Worm (Caenorhabditis elegans): Measurements from ENCODE around the gene K10G6.9.

The K10G6.9 gene

DNA sequence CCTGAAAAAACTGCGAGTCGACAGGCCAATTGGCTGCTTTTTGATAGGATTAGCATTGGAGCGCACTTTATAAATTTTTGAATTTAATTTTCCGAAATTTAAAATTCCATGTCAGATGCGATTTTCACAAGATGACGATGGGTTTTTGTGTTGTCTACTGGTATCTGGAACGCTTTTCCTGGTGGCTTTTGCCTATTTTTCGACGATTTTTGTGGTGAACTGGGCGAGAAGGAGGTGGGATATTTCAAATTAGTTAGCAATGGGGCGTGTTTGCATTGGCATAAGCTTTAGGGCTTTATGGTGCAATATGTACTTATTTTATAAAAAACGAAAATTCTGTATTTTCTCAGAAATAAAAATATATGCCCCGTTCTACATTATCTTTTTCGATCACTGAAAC, at the start of gene K10G6.9:
Gene K10G6.9, plus strand, starts transcription at position 110 of the 400 bp plus-strand sequence.
- TF ChIP-seq hnd-1 (tag; optimal IDR thresholded peaks at IDR 0.05) (no peak), tra-4 (tag; optimal IDR thresholded peaks at IDR 0.05) (no peak), flt-1 (GFP tag; IDR thresholded peaks at IDR 0.05) (no peak), scrt-1 (GFP tag; IDR thresholded peaks at IDR 0.05) (no peak), tbx-37 (GFP tag; conservative IDR thresholded peaks at IDR 0.05) (no peak)

DNA sequence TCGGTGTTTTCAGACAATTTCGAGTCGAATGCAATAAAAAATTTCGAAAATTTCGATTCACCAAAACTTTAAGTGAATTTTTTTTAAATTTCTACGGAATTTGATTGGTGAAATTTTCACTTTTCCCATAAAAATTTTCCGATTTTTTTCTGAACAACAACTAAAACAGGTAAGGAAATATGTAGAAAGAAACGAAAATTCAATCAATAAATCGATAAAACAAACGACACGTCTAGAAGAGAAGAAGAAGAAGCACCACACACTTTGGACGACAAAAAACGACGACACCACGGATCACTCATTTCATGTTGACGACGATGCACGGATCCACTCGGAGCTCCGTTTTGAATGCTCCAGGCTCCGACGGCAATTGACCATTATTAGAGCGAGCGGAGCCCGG, 49.4 kb upstream of the K10G6.9 start:
- TF ChIP-seq B0310.2 (tag; optimal IDR thresholded peaks at IDR 0.05) (no peak), pes-1 (GFP tag; IDR thresholded peaks at IDR 0.05) (no peak), ama-1 (optimal IDR thresholded peaks at IDR 0.05) (no peak), flt-1 (GFP tag; IDR thresholded peaks at IDR 0.05) (no peak), tbx-11 (GFP tag; IDR thresholded peaks at IDR 0.05) (no peak), sea-1 (GFP tag; conservative IDR thresholded peaks at IDR 0.05) (no peak), ceh-36 (tag; optimal IDR thresholded peaks at IDR 0.05) (no peak), aly-1 (tag; optimal IDR thresholded peaks at IDR 0.05) (no peak), tbx-37 (GFP tag; conservative IDR thresholded peaks at IDR 0.05) (no peak), tra-4 (tag; optimal IDR thresholded peaks at IDR 0.05) (no peak), scrt-1 (GFP tag; IDR thresholded peaks at IDR 0.05) (no peak), hmbx-1 (tag; optimal IDR thresholded peaks at IDR 0.05) (no peak)

DNA sequence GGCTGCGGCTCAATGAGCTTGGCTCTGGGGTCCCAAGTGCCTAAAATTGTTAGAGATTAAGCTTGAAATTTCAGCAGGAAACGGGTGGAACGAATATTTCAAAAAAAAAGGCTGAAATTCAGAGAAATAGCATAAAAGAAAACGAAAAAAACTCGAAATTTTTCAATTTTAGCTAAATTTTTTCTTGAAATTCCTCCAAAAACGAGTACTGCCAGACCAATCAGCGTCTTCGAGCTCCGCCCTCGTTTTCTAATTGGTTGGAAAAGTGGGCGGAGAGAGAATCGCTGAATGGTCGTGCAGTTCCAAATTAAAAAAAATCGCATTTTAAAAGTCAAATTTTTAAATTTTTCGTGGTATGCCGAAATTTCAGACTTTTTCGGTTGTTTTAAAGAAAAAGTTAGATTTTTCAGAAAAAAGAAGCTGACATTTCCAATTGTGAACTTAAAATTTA, 44.1 kb upstream of the K10G6.9 start, which contains the start of gene plpp-1.1:
Gene plpp-1.1, minus strand, starts transcription at position 51 of the 451 bp plus-strand sequence.
- TF ChIP-seq ama-1 (optimal IDR thresholded peaks at IDR 0.05) (no peak), pes-1 (GFP tag; IDR thresholded peaks at IDR 0.05) (no peak; the same call in 1 of the 2 replicates), aly-1 (tag; optimal IDR thresholded peaks at IDR 0.05) (no peak), tra-4 (tag; optimal IDR thresholded peaks at IDR 0.05) (no peak), F13C5.2 (tag; optimal IDR thresholded peaks at IDR 0.05) (no peak), hmg-4 (GFP tag; optimal IDR thresholded peaks at IDR 0.05) (no peak), ceh-13 (GFP tag; optimal IDR thresholded peaks at IDR 0.05) (no peak), hnd-1 (tag; optimal IDR thresholded peaks at IDR 0.05) (no peak), sea-1 (GFP tag; conservative IDR thresholded peaks at IDR 0.05) (no peak), flt-1 (GFP tag; IDR thresholded peaks at IDR 0.05) (no peak), tbx-11 (GFP tag; IDR thresholded peaks at IDR 0.05) (no peak), hmbx-1 (tag; optimal IDR thresholded peaks at IDR 0.05) (no peak), B0310.2 (tag; optimal IDR thresholded peaks at IDR 0.05) (no peak)

- TF ChIP-seq tbx-11 (GFP tag; IDR thresholded peaks at IDR 0.05) (no peak), scrt-1 (GFP tag; IDR thresholded peaks at IDR 0.05) (no peak), ets-7 (tag; optimal IDR thresholded peaks at IDR 0.05) (no peak)
Measured at ce11 chrII:3929446-3929845, 42.6 kb upstream of the K10G6.9 start.

ce11 chrII:3930478-3931182, 41.4 kb upstream of the K10G6.9 start:
- no peak for TF ChIP-seq tbx-11 (GFP tag; IDR thresholded peaks at IDR 0.05)
- no peak for TF ChIP-seq hmg-4 (GFP tag; optimal IDR thresholded peaks at IDR 0.05)
- TF ChIP-seq hmbx-1 (tag; optimal IDR thresholded peaks at IDR 0.05) = no peak
- TF ChIP-seq sea-1 (GFP tag; conservative IDR thresholded peaks at IDR 0.05) = no peak
- TF ChIP-seq ceh-36 (tag; optimal IDR thresholded peaks at IDR 0.05) = no peak
- TF ChIP-seq scrt-1 (GFP tag; IDR thresholded peaks at IDR 0.05) = no peak

ce11 chrII:3931230-3931629, 40.8 kb upstream of the K10G6.9 start:
- TF ChIP-seq F13C5.2 (tag; optimal IDR thresholded peaks at IDR 0.05) = no peak
- TF ChIP-seq flt-1 (GFP tag; IDR thresholded peaks at IDR 0.05) = no peak
- TF ChIP-seq tbx-11 (GFP tag; IDR thresholded peaks at IDR 0.05) = no peak
- no peak for TF ChIP-seq hmbx-1 (tag; optimal IDR thresholded peaks at IDR 0.05)
- no peak for TF ChIP-seq ceh-13 (GFP tag; optimal IDR thresholded peaks at IDR 0.05)
- TF ChIP-seq hmg-4 (GFP tag; optimal IDR thresholded peaks at IDR 0.05) = no peak
- no peak for TF ChIP-seq pes-1 (GFP tag; IDR thresholded peaks at IDR 0.05)
- TF ChIP-seq hnd-1 (tag; optimal IDR thresholded peaks at IDR 0.05) = no peak
- no peak for TF ChIP-seq scrt-1 (GFP tag; IDR thresholded peaks at IDR 0.05)

- TF ChIP-seq tbx-11 (GFP tag; IDR thresholded peaks at IDR 0.05) = no peak
- TF ChIP-seq F13C5.2 (tag; optimal IDR thresholded peaks at IDR 0.05) = no peak
- TF ChIP-seq hmbx-1 (tag; optimal IDR thresholded peaks at IDR 0.05) = no peak
- no peak for TF ChIP-seq hmg-4 (GFP tag; optimal IDR thresholded peaks at IDR 0.05)
- no peak for TF ChIP-seq ama-1 (optimal IDR thresholded peaks at IDR 0.05)
- TF ChIP-seq scrt-1 (GFP tag; IDR thresholded peaks at IDR 0.05) = no peak
- TF ChIP-seq aly-1 (tag; optimal IDR thresholded peaks at IDR 0.05) = no peak
- no peak for TF ChIP-seq pes-1 (GFP tag; IDR thresholded peaks at IDR 0.05)
- no peak for TF ChIP-seq hnd-1 (tag; optimal IDR thresholded peaks at IDR 0.05)
- TF ChIP-seq ceh-13 (GFP tag; optimal IDR thresholded peaks at IDR 0.05) = no peak
- no peak for TF ChIP-seq B0310.2 (tag; optimal IDR thresholded peaks at IDR 0.05)
- no peak for TF ChIP-seq ets-7 (tag; optimal IDR thresholded peaks at IDR 0.05)
Measured at ce11 chrII:3931825-3932224, 40.2 kb upstream of the K10G6.9 start.

DNA sequence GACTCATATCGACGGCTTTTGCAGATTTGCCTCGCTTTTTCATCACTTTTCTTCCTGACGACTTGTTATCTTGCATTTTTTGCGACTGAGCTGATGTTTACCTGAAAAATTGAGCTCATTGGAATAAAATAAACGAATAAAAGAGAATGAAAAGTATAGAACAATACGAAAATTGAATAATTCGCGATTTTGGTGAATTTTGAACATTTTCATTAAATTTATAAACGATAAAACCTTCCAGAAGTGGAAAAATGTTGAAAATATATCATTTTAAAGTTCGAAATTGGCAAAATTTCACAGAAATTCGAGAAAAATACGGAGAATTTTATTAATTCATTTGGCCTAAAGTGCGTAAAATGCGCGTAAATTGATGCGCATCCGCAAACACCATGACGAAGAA, 38.4 kb upstream of the K10G6.9 start, which contains the start of gene Y14H12B.2:
Gene Y14H12B.2, minus strand, starts transcription at position 101 of the 400 bp plus-strand sequence.
- TF ChIP-seq tbx-37 (GFP tag; conservative IDR thresholded peaks at IDR 0.05) (no peak), pes-1 (GFP tag; IDR thresholded peaks at IDR 0.05) (no peak), hmg-4 (GFP tag; optimal IDR thresholded peaks at IDR 0.05) (no peak), hnd-1 (tag; optimal IDR thresholded peaks at IDR 0.05) (no peak), aly-1 (tag; optimal IDR thresholded peaks at IDR 0.05) (no peak), ceh-36 (tag; optimal IDR thresholded peaks at IDR 0.05) (no peak), ama-1 (optimal IDR thresholded peaks at IDR 0.05) (no peak), ceh-13 (GFP tag; optimal IDR thresholded peaks at IDR 0.05) (no peak), flt-1 (GFP tag; IDR thresholded peaks at IDR 0.05) (no peak), tbx-11 (GFP tag; IDR thresholded peaks at IDR 0.05) (no peak), ets-7 (tag; optimal IDR thresholded peaks at IDR 0.05) (no peak), tra-4 (tag; optimal IDR thresholded peaks at IDR 0.05) (no peak), sea-1 (GFP tag; conservative IDR thresholded peaks at IDR 0.05) (no peak), scrt-1 (GFP tag; IDR thresholded peaks at IDR 0.05) (no peak), B0310.2 (tag; optimal IDR thresholded peaks at IDR 0.05) (no peak)
